Worm (Caenorhabditis elegans) whole organism, L4 larva: ENCODE data around the gene frm-10.

Source experiments
- F10B5.3 ChIP-seq: sonication (generic microtip); optimal IDR thresholded peaks from 2 replicates; lab custom pipeline; 2016; ENCODE audit warnings: mild to moderate bottlenecking, missing genetic modification characterization, missing compliant biosample characterization
- F26F4.8 ChIP-seq: fragments of 200-800 bp; sonication (Bioruptor generic); conservative IDR thresholded peaks from 2 replicates; pipeline ENCODE4 v1.3.6; 2022; ENCODE audit warnings: missing genetic modification characterization, missing compliant biosample characterization
- F44E2.7 ChIP-seq: fragments of 200-800 bp; sonication (Bioruptor generic); IDR thresholded peaks from 2 replicates; pipeline ENCODE4 v2.1.2; 2022; ENCODE audit warnings: missing genetic modification characterization, missing compliant biosample characterization
- F49E8.2 ChIP-seq: sonication (generic microtip); optimal IDR thresholded peaks from 2 replicates; lab custom pipeline; 2016; ENCODE audit warnings: missing compliant biosample characterization, mild to moderate bottlenecking, missing genetic modification characterization, borderline replicate concordance
- ZK337.2 ChIP-seq: fragments of 200-800 bp; sonication (Bioruptor generic); IDR thresholded peaks from 2 replicates; pipeline ENCODE4 v1.3.6; 2022; ENCODE audit warnings: missing genetic modification reagents, missing genetic modification characterization, missing compliant biosample characterization
- ZK546.5 ChIP-seq, 2 experiments: sonication (generic microtip); optimal IDR thresholded peaks; 2 replicates each; lab custom pipeline; 2017; ENCODE audit warnings: missing biosample characterization in 2 of 2, missing genetic modification characterization in 2 of 2
- aha-1 ChIP-seq: fragments of 150-350 bp; peaks from one replicate; lab custom pipeline; 2014; ENCODE audit warnings: missing biosample characterization, missing genetic modification characterization
- ama-1 ChIP-seq: fragments of 150-350 bp; optimal IDR thresholded peaks from 2 replicates; lab custom pipeline; 2014; ENCODE audit warnings: inconsistent platforms, mixed read lengths
- attf-4 ChIP-seq: sonication (generic microtip); optimal IDR thresholded peaks from 3 replicates; lab custom pipeline; 2017; ENCODE audit warnings: missing biosample characterization, missing genetic modification characterization
- ceh-20 ChIP-seq: fragments of 200-800 bp; sonication (Bioruptor generic); IDR thresholded peaks from 2 replicates; pipeline ENCODE4 v1.3.6; 2022; ENCODE audit warnings: missing genetic modification reagents, missing genetic modification characterization, missing compliant biosample characterization
- ctbp-1 ChIP-seq: fragments of 200-800 bp; sonication (Bioruptor generic); IDR thresholded peaks from 2 replicates; pipeline ENCODE4 v1.3.6; 2022; ENCODE audit warnings: missing genetic modification reagents, missing genetic modification characterization, missing compliant biosample characterization
- daf-8 ChIP-seq: fragments of 200-800 bp; sonication (Bioruptor generic); IDR thresholded peaks from 2 replicates; pipeline ENCODE4 v1.3.6; 2022; ENCODE audit warnings: missing genetic modification characterization, missing compliant biosample characterization
- dmd-8 ChIP-seq: fragments of 200-800 bp; sonication (Bioruptor generic); IDR thresholded peaks from 2 replicates; pipeline ENCODE4 v1.3.6; 2022; ENCODE audit warnings: missing genetic modification characterization, missing compliant biosample characterization
- dmd-9 ChIP-seq: fragments of 200-800 bp; sonication (Bioruptor generic); IDR thresholded peaks from 2 replicates; pipeline ENCODE4 v1.3.6; 2022; ENCODE audit warnings: missing genetic modification reagents, missing genetic modification characterization, missing compliant biosample characterization
- dve-1 ChIP-seq: sonication (generic microtip); optimal IDR thresholded peaks from 2 replicates; lab custom pipeline; 2017; ENCODE audit warnings: antibody characterized with exemption, mild to moderate bottlenecking, missing genetic modification characterization, missing compliant biosample characterization; ENCODE audit not compliant: insufficient read depth
- fkh-10 ChIP-seq: fragments of 150-350 bp; optimal IDR thresholded peaks from 2 replicates; lab custom pipeline; 2014; ENCODE audit warnings: missing biosample characterization, missing genetic modification reagents, missing genetic modification characterization
- gei-8 ChIP-seq: fragments of 200-800 bp; sonication (Bioruptor generic); optimal IDR thresholded peaks from 2 replicates; lab custom pipeline; 2018; ENCODE audit warnings: mild to moderate bottlenecking, missing genetic modification characterization, missing compliant biosample characterization
- hlh-11 ChIP-seq: fragments of 200-800 bp; sonication (Bioruptor generic); optimal IDR thresholded peaks from 2 replicates; lab custom pipeline; 2018; ENCODE audit warnings: mild to moderate bottlenecking, missing genetic modification characterization, missing compliant biosample characterization
- hmg-1.1 ChIP-seq: fragments of 200-800 bp; sonication (Bioruptor generic); IDR thresholded peaks from 2 replicates; pipeline ENCODE4 v1.3.6; 2022; ENCODE audit warnings: missing genetic modification reagents, missing genetic modification characterization, missing compliant biosample characterization
- jun-1 ChIP-seq: fragments of 150-350 bp; optimal IDR thresholded peaks from 2 replicates; lab custom pipeline; 2014; ENCODE audit warnings: missing biosample characterization, missing genetic modification reagents, missing genetic modification characterization
- lin-1 ChIP-seq: fragments of 200-800 bp; sonication (Bioruptor generic); IDR thresholded peaks from 2 replicates; pipeline ENCODE4 v1.3.6; 2022; ENCODE audit warnings: missing genetic modification reagents, missing genetic modification characterization, missing compliant biosample characterization
- lin-29 ChIP-seq: fragments of 200-800 bp; sonication (Bioruptor generic); IDR thresholded peaks from 2 replicates; pipeline ENCODE4 v1.3.6; 2022; ENCODE audit warnings: missing genetic modification reagents, missing genetic modification characterization, missing compliant biosample characterization
- lin-38 ChIP-seq: fragments of 200-800 bp; sonication (Bioruptor generic); IDR thresholded peaks from 2 replicates; pipeline ENCODE4 v1.3.6; 2022; ENCODE audit warnings: missing genetic modification reagents, missing genetic modification characterization, missing compliant biosample characterization
- lir-3 ChIP-seq: sonication (generic microtip); optimal IDR thresholded peaks from 2 replicates; lab custom pipeline; 2016; ENCODE audit warnings: mild to moderate bottlenecking, missing genetic modification characterization, missing compliant biosample characterization
- lsy-2 ChIP-seq, 2 experiments: fragments of 150-350 bp in 1 of 2; sonication (generic microtip) in 1 of 2; optimal IDR thresholded peaks; 2 replicates each; lab custom pipeline; 2014 to 2017; ENCODE audit warnings: missing biosample characterization in 2 of 2, missing genetic modification characterization in 2 of 2
- madf-5 ChIP-seq, 2 experiments: fragments of 200-800 bp; sonication (Bioruptor generic); IDR thresholded peaks; 2 replicates each; pipeline ENCODE4 v1.3.6; 2022; ENCODE audit warnings: missing compliant biosample characterization in 2 of 2, missing genetic modification characterization in 2 of 2
- mdl-1 ChIP-seq, 2 experiments: fragments of 150-350 bp in 1 of 2; sonication (generic microtip) in 1 of 2; optimal IDR thresholded peaks; 2 replicates each; lab custom pipeline; 2014 to 2017; ENCODE audit warnings: missing biosample characterization in 2 of 2, missing genetic modification characterization in 2 of 2
- mdt-29 ChIP-seq: fragments of 200-800 bp; sonication (Bioruptor generic); IDR thresholded peaks from 2 replicates; pipeline ENCODE4 v1.3.6; 2022; ENCODE audit warnings: missing genetic modification reagents, missing genetic modification characterization, missing compliant biosample characterization
- mxl-3 ChIP-seq: fragments of 200-800 bp; sonication (Bioruptor generic); optimal IDR thresholded peaks from 2 replicates; lab custom pipeline; 2018; ENCODE audit warnings: mild to moderate bottlenecking, missing genetic modification characterization, missing compliant biosample characterization
- nhr-102 ChIP-seq: sonication (generic microtip); optimal IDR thresholded peaks from 2 replicates; lab custom pipeline; 2016; ENCODE audit warnings: mild to moderate bottlenecking, missing genetic modification characterization, moderate library complexity, missing compliant biosample characterization
- nhr-111 ChIP-seq: fragments of 200-800 bp; sonication (Bioruptor generic); optimal IDR thresholded peaks from 2 replicates; lab custom pipeline; 2018; ENCODE audit warnings: mild to moderate bottlenecking, missing genetic modification characterization, missing compliant biosample characterization
- nhr-237 ChIP-seq: sonication (generic microtip); optimal IDR thresholded peaks from 2 replicates; lab custom pipeline; 2017; ENCODE audit warnings: missing biosample characterization, missing genetic modification characterization
- nhr-25 ChIP-seq: sonication (generic microtip); optimal IDR thresholded peaks from 2 replicates; lab custom pipeline; 2017; ENCODE audit warnings: missing genetic modification characterization, mild to moderate bottlenecking, missing compliant biosample characterization, antibody characterized with exemption, moderate library complexity, borderline replicate concordance; ENCODE audit not compliant: insufficient read depth
- pha-4 ChIP-seq, 2 experiments: fragments of 150-350 bp in 1 of 2; fragments of 200-800 bp in 1 of 2; sonication (Bioruptor generic) in 1 of 2; IDR thresholded peaks in 1 of 2; optimal IDR thresholded peaks in 1 of 2; 2 replicates each; pipeline versions ENCODE4 v1.3.6 to Lab custom; 2014 to 2022; ENCODE audit warnings: missing genetic modification characterization in 2 of 2, missing genetic modification reagents in 2 of 2, missing biosample characterization in 1 of 2, missing compliant biosample characterization in 1 of 2
- php-3 ChIP-seq: fragments of 200-800 bp; sonication (Bioruptor generic); IDR thresholded peaks from 2 replicates; pipeline ENCODE4 v1.3.6; 2022; ENCODE audit warnings: missing genetic modification reagents, missing genetic modification characterization, missing compliant biosample characterization
- pqm-1 ChIP-seq: sonication (generic microtip); optimal IDR thresholded peaks from 2 replicates; lab custom pipeline; 2017; ENCODE audit warnings: missing biosample characterization, missing genetic modification characterization
- rbr-2 ChIP-seq: sonication (generic microtip); optimal IDR thresholded peaks from 2 replicates; lab custom pipeline; 2016; ENCODE audit warnings: missing genotype, missing genetic modification characterization, missing compliant biosample characterization
- set-16 ChIP-seq: fragments of 200-800 bp; sonication (Bioruptor generic); IDR thresholded peaks from 2 replicates; pipeline ENCODE4 v1.3.6; 2022; ENCODE audit warnings: missing genetic modification reagents, missing genetic modification characterization, missing compliant biosample characterization
- unc-62 ChIP-seq, 3 experiments: fragments of 150-350 bp in 1 of 3; sonication (generic microtip); optimal IDR thresholded peaks in 2 of 3; peaks in 1 of 3; 1 replicate in 1 of 3; 2 replicates in 2 of 3; lab custom pipeline; 2014 to 2017; ENCODE audit warnings: missing biosample characterization in 3 of 3, missing genetic modification characterization in 3 of 3, missing genetic modification reagents in 3 of 3, missing genotype in 1 of 3
- zag-1 ChIP-seq: fragments of 150-350 bp; optimal IDR thresholded peaks from 2 replicates; lab custom pipeline; 2014; ENCODE audit warnings: missing biosample characterization, missing genetic modification characterization
- zip-11 ChIP-seq: fragments of 200-800 bp; sonication (Bioruptor generic); IDR thresholded peaks from 2 replicates; pipeline ENCODE4 v1.3.6; 2022; ENCODE audit warnings: missing genetic modification characterization, missing compliant biosample characterization
- ztf-7 ChIP-seq: fragments of 150-350 bp; optimal IDR thresholded peaks from 2 replicates; lab custom pipeline; 2014; ENCODE audit warnings: missing biosample characterization, missing genetic modification characterization

The frm-10 gene

DNA sequence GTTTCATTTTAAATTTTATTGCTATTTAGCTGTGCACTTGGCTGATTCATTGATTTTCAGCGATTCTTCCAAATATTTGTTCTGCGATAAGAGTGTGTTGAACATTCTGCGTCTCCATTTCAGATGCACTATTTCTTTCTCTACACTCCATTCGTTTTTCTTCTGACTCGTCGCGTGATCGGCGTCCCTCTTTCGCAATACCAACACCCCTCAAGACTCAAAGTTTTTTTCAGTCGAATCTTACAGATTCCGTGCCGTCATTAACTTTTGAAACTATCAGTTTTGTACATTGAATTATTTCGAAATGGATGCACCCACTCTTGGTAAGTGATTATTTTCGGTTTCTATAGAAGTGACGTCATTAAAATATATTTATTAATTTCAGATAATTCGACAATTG lies at the start of gene frm-10 (continued):
- TF ChIP-seq hmg-1.1 (GFP tag; lab: Robert Waterston, UW) (peak; percentile 66; the same call in 1 of the 2 replicates), nhr-237 (tag; lab: Kevin White, UChicago) (no peak), attf-4 (tag; lab: Kevin White, UChicago) (no peak)

DNA sequence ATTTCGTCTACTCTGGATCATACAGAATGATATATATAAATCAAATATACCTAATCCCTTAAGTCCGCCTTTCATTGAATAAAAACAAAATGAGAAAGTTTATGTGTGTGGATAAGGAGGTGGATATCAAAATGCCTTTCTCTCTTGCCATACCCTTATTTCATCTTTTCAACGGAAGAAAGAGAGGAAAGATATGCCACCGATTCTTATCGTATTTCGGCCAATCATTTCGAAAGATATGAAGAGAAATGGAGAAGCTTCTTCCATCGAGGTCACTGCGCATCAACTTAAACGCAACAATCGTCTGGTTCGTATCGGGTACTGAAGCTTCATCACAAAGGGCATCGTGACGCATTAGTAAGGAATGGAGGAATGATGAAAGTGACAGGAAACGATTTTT lies 49.7 kb upstream of the frm-10 start:
- TF ChIP-seq jun-1 (tag; lab: Kevin White, UChicago) (no peak), rbr-2 (tag; lab: Kevin White, UChicago) (no peak), aha-1 (tag; lab: Kevin White, UChicago) (no peak), F44E2.7 (GFP tag; lab: Robert Waterston, UW) (no peak), hmg-1.1 (GFP tag; lab: Robert Waterston, UW) (no peak), dmd-8 (GFP tag; lab: Robert Waterston, UW) (no peak)

DNA sequence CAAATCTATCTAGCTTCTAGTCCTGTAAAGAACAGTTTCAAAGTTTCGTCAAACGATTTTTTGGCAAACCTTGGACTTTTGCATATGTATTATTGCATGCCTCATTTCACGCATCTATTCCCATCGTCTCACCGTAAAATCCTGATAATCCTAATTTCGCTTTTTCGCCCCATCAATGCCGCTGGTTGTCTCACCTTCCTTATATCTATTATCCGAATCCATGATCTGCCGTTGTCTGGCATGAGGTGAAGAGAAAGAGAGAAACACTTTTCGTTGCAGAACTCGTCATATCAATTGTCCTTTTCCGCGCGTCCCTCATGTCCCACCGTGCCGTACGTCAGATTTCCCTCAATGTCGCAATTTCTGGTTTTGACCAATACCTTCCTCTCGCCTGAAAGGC lies 48.4 kb upstream of the frm-10 start, which contains the start of gene cut-2:
cut-2 (plus strand) TSS at position 365 of the 400 bp plus-strand sequence.
- TF ChIP-seq pqm-1 (tag; lab: Kevin White, UChicago) (no peak), hlh-11 (tag; lab: Kevin White, UChicago) (peak; percentile 8), mxl-3 (GFP tag; lab: Kevin White, UChicago) (peak; percentile 63)

DNA sequence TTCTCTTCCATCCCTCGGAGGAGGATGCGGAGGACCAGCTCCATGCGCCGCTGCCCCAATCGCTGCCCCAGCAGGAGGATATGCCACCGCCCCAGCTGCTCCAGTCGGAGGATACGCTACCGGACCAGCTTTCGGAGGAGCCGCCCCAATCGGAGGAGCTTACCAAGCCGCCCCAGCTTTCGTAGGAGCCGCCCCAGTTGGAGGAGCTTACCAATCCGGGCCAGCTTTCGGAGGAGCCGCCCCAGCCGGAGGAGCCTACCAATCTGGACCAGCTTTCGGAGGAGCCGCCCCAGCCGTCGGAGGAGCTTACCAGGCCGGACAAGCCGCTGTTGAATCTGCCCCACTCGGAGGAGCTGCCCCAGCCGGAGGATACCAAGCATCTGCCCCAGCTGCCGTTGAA lies 47.5 kb upstream of the frm-10 start:
- TF ChIP-seq lin-38 = no peak
- peak; percentile 89 for TF ChIP-seq aha-1 (tag; lab: Kevin White, UChicago)
- no peak for TF ChIP-seq lin-29 (GFP tag; lab: Robert Waterston, UW)
- TF ChIP-seq F26F4.8 (GFP tag; lab: Robert Waterston, UW) = no peak
- no peak for TF ChIP-seq F49E8.2 (tag; lab: Kevin White, UChicago)
- no peak for TF ChIP-seq ZK337.2
- 0 out of 2 replicates have a peak, but pooled peaks have one; percentile 20 for TF ChIP-seq ctbp-1 (GFP tag; lab: Robert Waterston, UW)
- TF ChIP-seq F10B5.3 = peak; percentile 6
- TF ChIP-seq nhr-102 = no peak
- 0 out of 2 replicates have a peak, but pooled peaks have one; percentile 40 for TF ChIP-seq dmd-9 (GFP tag; lab: Robert Waterston, UW)
- TF ChIP-seq pha-4 (GFP tag; IDR thresholded peaks at IDR 0.05; lab: Robert Waterston, UW) = peak; percentile 70; the same call in 1 of the 2 replicates
- TF ChIP-seq pha-4 (tag; optimal IDR thresholded peaks at IDR 0.05; lab: Kevin White, UChicago) = no peak
- peak; percentile 99 for TF ChIP-seq set-16
- peak; percentile 29 for TF ChIP-seq gei-8
- no peak for TF ChIP-seq dve-1 (tag; lab: Kevin White, UChicago)
- 0 out of 2 replicates have a peak, but pooled peaks have one; percentile 43 for TF ChIP-seq hmg-1.1 (GFP tag; lab: Robert Waterston, UW)

DNA sequence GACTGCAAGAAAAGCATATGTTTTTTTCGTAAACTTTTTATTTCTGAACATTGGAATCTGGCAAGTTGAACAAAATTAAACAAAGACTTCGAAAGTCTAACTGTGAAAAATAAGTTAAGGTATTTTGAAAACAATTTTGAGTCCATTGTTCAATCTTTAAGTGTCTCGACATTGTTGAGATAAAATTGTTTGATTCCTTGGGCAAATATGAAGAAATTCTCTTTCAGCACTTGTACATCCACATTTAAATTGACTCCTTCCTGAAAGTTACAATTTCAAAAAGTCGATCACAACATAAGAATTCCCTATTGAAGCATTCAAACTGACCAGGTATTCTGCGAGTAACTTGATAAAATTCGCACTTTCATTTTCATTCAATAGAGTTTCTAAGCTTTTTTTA lies 46.9 kb upstream of the frm-10 start:
- peak; percentile 59 for TF ChIP-seq aha-1 (tag; lab: Kevin White, UChicago)
- TF ChIP-seq lsy-2 (tag; optimal IDR thresholded peaks at IDR 0.05; lab: Kevin White, UChicago) = no peak
- no peak for TF ChIP-seq ztf-7
- no peak for TF ChIP-seq zag-1 (tag; lab: Kevin White, UChicago)
- no peak for TF ChIP-seq mdt-29 (GFP tag; lab: Robert Waterston, UW)
- peak; percentile 41 for TF ChIP-seq ama-1 (lab: Kevin White, UChicago)
- TF ChIP-seq, all 104 proteins: peak for 2

DNA sequence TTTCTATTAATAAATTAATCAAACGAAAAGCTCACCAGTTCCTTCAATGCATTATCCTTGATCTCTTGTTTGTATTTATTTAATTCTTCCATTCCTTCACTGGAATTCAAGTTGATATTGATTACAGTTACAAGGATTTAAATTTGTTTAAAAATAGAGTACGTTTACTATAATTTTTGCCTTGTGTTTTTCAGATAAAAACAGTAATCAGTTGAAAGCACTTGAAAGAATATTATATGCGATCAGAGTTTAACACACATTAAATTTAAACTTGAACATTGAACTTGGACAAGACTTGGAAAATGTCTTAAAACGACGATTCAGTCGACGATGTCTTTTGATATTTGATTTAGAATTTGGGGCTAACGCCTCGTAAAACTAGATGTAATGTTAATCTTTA lies 45.5 kb upstream of the frm-10 start, which contains the start of gene F53F1.6:
F53F1.6 (minus strand) TSS at position 101 of the 400 bp plus-strand sequence.
- TF ChIP-seq mdl-1 (tag; optimal IDR thresholded peaks at IDR 0.05; lab: Kevin White, UChicago) (no peak), php-3 (no peak), lir-3 (no peak), lin-1 (GFP tag; lab: Robert Waterston, UW) (no peak), nhr-111 (GFP tag; lab: Kevin White, UChicago) (no peak), nhr-25 (tag; lab: Kevin White, UChicago) (no peak), ceh-20 (GFP tag; lab: Robert Waterston, UW) (no peak), madf-5 (GFP tag; IDR thresholded peaks at IDR 0.05; lab: Robert Waterston, UW) (no peak), zip-11 (GFP tag; lab: Robert Waterston, UW) (no peak), unc-62 (GFP tag; optimal IDR thresholded peaks at IDR 0.05 in 1 of 2; lab: Kevin White, UChicago) (no peak), unc-62 (tag; optimal IDR thresholded peaks at IDR 0.05; lab: Kevin White, UChicago) (no peak), ZK546.5 (tag; optimal IDR thresholded peaks at IDR 0.05; lab: Kevin White, UChicago) (no peak), fkh-10 (GFP tag; lab: Kevin White, UChicago) (no peak), attf-4 (tag; lab: Kevin White, UChicago) (no peak), daf-8 (GFP tag; lab: Robert Waterston, UW) (no peak)
- TF ChIP-seq, all 104 proteins: peak for 0
